Fruit fly (Drosophila melanogaster) whole organism: ENCODE measurements around the gene CG3434.
A peak's percentile ranks its signal among the peaks of the same experiment; 100 is the strongest.

Source experiments
- CG8478 ChIP-seq: fragments of >200 bp; optimal IDR thresholded peaks from 2 replicates; lab custom pipeline; 2018; ENCODE audit warnings: inconsistent platforms
- Dll ChIP-seq: fragments of >200 bp; optimal IDR thresholded peaks from 2 replicates; lab custom pipeline; 2017
- pan ChIP-seq: fragments of >200 bp; optimal IDR thresholded peaks from 2 replicates; lab custom pipeline; 2017
- psq ChIP-seq: fragments of >200 bp; optimal IDR thresholded peaks from 2 replicates; lab custom pipeline; 2017

DNA sequence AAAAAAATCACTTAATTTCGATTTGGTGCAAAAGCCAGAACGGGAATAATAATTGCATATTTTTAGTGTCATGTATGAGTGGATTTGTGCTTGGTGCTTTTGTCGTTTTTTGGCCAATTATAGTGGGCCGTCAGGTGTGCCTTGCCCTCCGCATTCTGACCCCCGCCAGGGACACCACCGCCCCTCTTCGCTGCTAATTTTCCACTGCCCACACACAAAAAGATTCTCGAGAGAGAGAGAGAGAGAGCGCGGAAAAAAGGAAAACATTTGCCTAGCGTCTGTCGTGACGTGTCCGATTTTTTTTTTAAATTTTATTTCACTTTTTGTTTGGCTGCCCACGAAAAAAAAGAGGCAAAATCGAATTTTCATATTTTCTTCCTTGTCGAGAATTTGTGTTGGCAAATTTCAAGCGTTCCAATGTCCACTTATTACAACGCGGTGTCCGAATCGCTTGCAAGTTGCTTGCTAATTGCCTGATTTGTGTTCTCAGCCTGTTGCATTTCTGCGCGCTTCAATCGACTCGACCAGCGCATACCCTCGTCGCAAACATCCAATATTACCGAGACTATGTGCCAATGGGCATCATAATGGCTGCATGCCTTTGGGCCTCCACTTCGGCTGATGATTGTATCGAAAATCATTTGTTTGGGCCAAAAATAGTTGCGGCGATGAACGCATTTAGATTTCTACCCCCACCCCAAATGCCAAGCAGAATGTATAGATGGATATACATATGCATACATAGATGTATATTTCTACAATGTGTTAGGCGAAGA is 28.6 kb downstream of the CG3434 start:
- TF ChIP-seq CG8478: no peak
- peak; percentile 4 for TF ChIP-seq pan
- TF ChIP-seq Dll (lab: Kevin White, UChicago): no peak
- TF ChIP-seq psq (lab: Kevin White, UChicago): no peak
